Worm (Caenorhabditis elegans) whole organism, L4 larva: Measurements from ENCODE around the gene unc-1.

ENCODE experiments used
- daf-12 ChIP-seq: fragments of 150-350 bp; optimal IDR thresholded peaks from 2 replicates; lab custom pipeline; 2014; ENCODE audit warnings: missing biosample characterization, missing genetic modification reagents, missing genetic modification characterization
- nhr-77 ChIP-seq: fragments of 150-350 bp; optimal IDR thresholded peaks from 2 replicates; lab custom pipeline; 2014; ENCODE audit warnings: missing biosample characterization, missing genetic modification characterization
- unc-39 ChIP-seq: sonication (generic microtip); optimal IDR thresholded peaks from 2 replicates; lab custom pipeline; 2017; ENCODE audit warnings: missing biosample characterization, missing genetic modification characterization
- ztf-11 ChIP-seq: fragments of 150-350 bp; optimal IDR thresholded peaks from 2 replicates; lab custom pipeline; 2014; ENCODE audit warnings: missing biosample characterization, missing genetic modification characterization

ce11 chrX:1038347-1038746 is 23.9 kb downstream of the unc-1 start, which contains the start of gene F55A4.7:
- no peak for TF ChIP-seq ztf-11 (tag; lab: Kevin White, UChicago)
- no peak for TF ChIP-seq unc-39 (tag; lab: Kevin White, UChicago)
- no peak for TF ChIP-seq nhr-77 (tag; lab: Kevin White, UChicago)
- no peak for TF ChIP-seq daf-12 (tag; lab: Kevin White, UChicago)
